Worm (Caenorhabditis elegans) whole organism, young adult: Measurements from ENCODE around the gene maa-1.

Source experiments
- B0035.1 ChIP-seq: sonication (generic microtip); optimal IDR thresholded peaks from 2 replicates; lab custom pipeline; 2016; ENCODE audit warnings: missing genetic modification characterization, mild to moderate bottlenecking, missing compliant biosample characterization, missing genotype, missing genetic modification reagents
- B0336.3 ChIP-seq: fragments of 200-800 bp; sonication (Bioruptor generic); IDR thresholded peaks from 2 replicates; pipeline ENCODE4 v1.3.6; 2022; ENCODE audit warnings: missing genetic modification characterization, missing compliant biosample characterization
- K12H6.12 ChIP-seq: fragments of 200-800 bp; sonication (Bioruptor generic); optimal IDR thresholded peaks from 2 replicates; lab custom pipeline; 2018; ENCODE audit warnings: mild to moderate bottlenecking, missing genetic modification characterization, missing compliant biosample characterization
- T07F8.4 ChIP-seq: sonication (generic microtip); optimal IDR thresholded peaks from 2 replicates; lab custom pipeline; 2016; ENCODE audit warnings: mild to moderate bottlenecking, missing genetic modification characterization, moderate library complexity, missing compliant biosample characterization
- Y67H2A.10 ChIP-seq: fragments of 200-800 bp; sonication (Bioruptor generic); conservative IDR thresholded peaks from 2 replicates; pipeline ENCODE4 v1.3.6; 2022; ENCODE audit warnings: missing genetic modification reagents, missing genetic modification characterization, missing compliant biosample characterization
- Y95B8A.8 ChIP-seq: fragments of 200-800 bp; sonication (Bioruptor generic); IDR thresholded peaks from 2 replicates; pipeline ENCODE4 v1.3.6; 2022; ENCODE audit warnings: missing genetic modification reagents, missing genetic modification characterization, missing compliant biosample characterization
- ama-1 ChIP-seq, 3 experiments: fragments of 150-350 bp in 1 of 3; sonication (generic microtip) in 2 of 3; optimal IDR thresholded peaks; 2 replicates each; lab custom pipeline; 2014 to 2018; ENCODE audit warnings: missing biosample characterization in 2 of 3, missing genetic modification characterization in 2 of 3, missing genetic modification reagents in 2 of 3
- aptf-3 ChIP-seq: fragments of 200-800 bp; sonication (Bioruptor generic); IDR thresholded peaks from 2 replicates; pipeline ENCODE4 v1.3.6; 2022; ENCODE audit warnings: missing genetic modification characterization, missing compliant biosample characterization
- attf-5 ChIP-seq: fragments of 200-800 bp; sonication (Bioruptor generic); optimal IDR thresholded peaks from 2 replicates; lab custom pipeline; 2018; ENCODE audit warnings: mild to moderate bottlenecking, missing genetic modification characterization, missing compliant biosample characterization
- bed-2 ChIP-seq: fragments of 200-800 bp; sonication (Bioruptor generic); IDR thresholded peaks from 2 replicates; pipeline ENCODE4 v1.3.6; 2022; ENCODE audit warnings: missing genetic modification reagents, missing genetic modification characterization, missing compliant biosample characterization
- ccch-3 ChIP-seq: fragments of 200-800 bp; sonication (Bioruptor generic); optimal IDR thresholded peaks from 2 replicates; lab custom pipeline; 2018; ENCODE audit warnings: mild to moderate bottlenecking, missing genetic modification characterization, missing compliant biosample characterization
- cebp-1 ChIP-seq, 2 experiments: fragments of 200-800 bp in 1 of 2; sonication (Bioruptor generic) in 1 of 2; sonication (generic microtip) in 1 of 2; IDR thresholded peaks in 1 of 2; optimal IDR thresholded peaks in 1 of 2; 2 replicates each; pipeline versions ENCODE4 v1.3.6 to Lab custom; 2017 to 2022; ENCODE audit warnings: missing compliant biosample characterization in 2 of 2, missing genetic modification characterization in 2 of 2, mild to moderate bottlenecking in 1 of 2, missing genetic modification reagents in 1 of 2, moderate library complexity in 1 of 2
- ceh-100 ChIP-seq: fragments of 200-800 bp; sonication (Bioruptor generic); IDR thresholded peaks from 2 replicates; pipeline ENCODE4 v1.3.6; 2022; ENCODE audit warnings: missing genetic modification reagents, missing genetic modification characterization, missing compliant biosample characterization
- ceh-27 ChIP-seq: fragments of 200-800 bp; sonication (Bioruptor generic); optimal IDR thresholded peaks from 2 replicates; lab custom pipeline; 2018; ENCODE audit warnings: mild to moderate bottlenecking, missing genetic modification characterization, moderate library complexity, missing compliant biosample characterization
- chd-7 ChIP-seq: sonication (generic microtip); optimal IDR thresholded peaks from 2 replicates; lab custom pipeline; 2016; ENCODE audit warnings: mild to moderate bottlenecking, missing genetic modification characterization, moderate library complexity, missing compliant biosample characterization
- dox-1 ChIP-seq: fragments of 200-800 bp; sonication (Bioruptor generic); IDR thresholded peaks from 2 replicates; pipeline ENCODE4 v1.3.6; 2022; ENCODE audit warnings: missing genetic modification reagents, missing genetic modification characterization, missing compliant biosample characterization
- egl-18 ChIP-seq: fragments of 200-800 bp; sonication (Bioruptor generic); IDR thresholded peaks from 2 replicates; pipeline ENCODE4 v1.3.6; 2022; ENCODE audit warnings: missing genetic modification reagents, missing genetic modification characterization, missing compliant biosample characterization
- egrh-3 ChIP-seq: fragments of 200-800 bp; sonication (Bioruptor generic); IDR thresholded peaks from 2 replicates; pipeline ENCODE4 v1.3.6; 2022; ENCODE audit warnings: missing genetic modification reagents, missing genetic modification characterization, missing compliant biosample characterization
- ekl-4 ChIP-seq: fragments of 200-800 bp; sonication (Bioruptor generic); IDR thresholded peaks from 2 replicates; pipeline ENCODE4 v1.3.6; 2022; ENCODE audit warnings: missing genetic modification reagents, missing genetic modification characterization, missing compliant biosample characterization
- him-1 ChIP-seq: sonication (generic microtip); optimal IDR thresholded peaks from 2 replicates; lab custom pipeline; 2016; ENCODE audit warnings: missing genotype, missing genetic modification reagents, missing genetic modification characterization, missing compliant biosample characterization
- hmg-1.2 ChIP-seq: fragments of 200-800 bp; sonication (Bioruptor generic); IDR thresholded peaks from 2 replicates; pipeline ENCODE4 v1.3.6; 2022; ENCODE audit warnings: missing genetic modification reagents, missing genetic modification characterization, missing compliant biosample characterization
- hsf-1 ChIP-seq: fragments of 200-800 bp; sonication (Bioruptor generic); IDR thresholded peaks from 2 replicates; pipeline ENCODE4 v1.3.6; 2022; ENCODE audit warnings: missing genetic modification reagents, missing genetic modification characterization, missing compliant biosample characterization
- lin-35 ChIP-seq, 3 experiments: fragments of 150-350 bp in 2 of 3; sonication (generic microtip) in 1 of 3; optimal IDR thresholded peaks; 2 replicates each; lab custom pipeline; 2014 to 2018; ENCODE audit warnings: missing biosample characterization in 3 of 3, missing genetic modification characterization in 3 of 3, missing genetic modification reagents in 3 of 3
- lin-40 ChIP-seq: sonication (generic microtip); optimal IDR thresholded peaks from 2 replicates; lab custom pipeline; 2016; ENCODE audit warnings: missing genetic modification characterization, mild to moderate bottlenecking, missing compliant biosample characterization, missing genotype, missing genetic modification reagents
- lsy-27 ChIP-seq: sonication (generic microtip); optimal IDR thresholded peaks from 2 replicates; lab custom pipeline; 2017; ENCODE audit warnings: missing genetic modification characterization, mild to moderate bottlenecking, missing compliant biosample characterization, antibody characterized with exemption, missing genotype, borderline replicate concordance; ENCODE audit not compliant: insufficient read depth
- madf-6 ChIP-seq: fragments of 200-800 bp; sonication (Bioruptor generic); IDR thresholded peaks from 2 replicates; pipeline ENCODE4 v1.3.6; 2022; ENCODE audit warnings: missing genetic modification reagents, missing genetic modification characterization, missing compliant biosample characterization
- madf-8 ChIP-seq: fragments of 200-800 bp; sonication (Bioruptor generic); conservative IDR thresholded peaks from 2 replicates; pipeline ENCODE4 v1.3.6; 2022; ENCODE audit warnings: missing genetic modification reagents, missing genetic modification characterization, missing compliant biosample characterization
- nfya-1 ChIP-seq: sonication (generic microtip); optimal IDR thresholded peaks from 2 replicates; lab custom pipeline; 2017; ENCODE audit warnings: antibody characterized with exemption, missing compliant biosample characterization, missing genetic modification characterization, borderline replicate concordance; ENCODE audit not compliant: insufficient read depth
- nfya-2 ChIP-seq: fragments of 200-800 bp; sonication (Bioruptor generic); IDR thresholded peaks from 2 replicates; pipeline ENCODE4 v1.3.6; 2022; ENCODE audit warnings: missing genetic modification reagents, missing genetic modification characterization, missing compliant biosample characterization
- nhr-179 ChIP-seq: sonication (generic microtip); optimal IDR thresholded peaks from 2 replicates; lab custom pipeline; 2016; ENCODE audit warnings: mild to moderate bottlenecking, missing genetic modification characterization, missing compliant biosample characterization
- nhr-27 ChIP-seq: fragments of 200-800 bp; sonication (Bioruptor generic); optimal IDR thresholded peaks from 2 replicates; lab custom pipeline; 2018; ENCODE audit warnings: mild to moderate bottlenecking, missing genetic modification characterization, moderate library complexity, missing compliant biosample characterization
- nhr-80 ChIP-seq: sonication (generic microtip); optimal IDR thresholded peaks from 2 replicates; lab custom pipeline; 2016; ENCODE audit warnings: missing genetic modification characterization, missing compliant biosample characterization
- nhr-90 ChIP-seq: sonication (generic microtip); optimal IDR thresholded peaks from 2 replicates; lab custom pipeline; 2016; ENCODE audit warnings: missing genotype, mild to moderate bottlenecking, missing genetic modification characterization, missing compliant biosample characterization
- pbrm-1 ChIP-seq: fragments of 200-800 bp; sonication (Bioruptor generic); IDR thresholded peaks from 2 replicates; pipeline ENCODE4 v1.3.6; 2022; ENCODE audit warnings: missing genetic modification reagents, missing genetic modification characterization, missing compliant biosample characterization
- rec-8 ChIP-seq, 2 experiments: sonication (generic microtip); optimal IDR thresholded peaks; 2 replicates each; lab custom pipeline; 2016; ENCODE audit warnings: mild to moderate bottlenecking in 2 of 2, missing genetic modification characterization in 2 of 2, missing genetic modification reagents in 2 of 2, missing genotype in 2 of 2, missing biosample characterization in 1 of 2, missing compliant biosample characterization in 1 of 2, moderate library complexity in 1 of 2
- rpc-1 ChIP-seq, 2 experiments: fragments of 150-350 bp in 1 of 2; sonication (generic microtip) in 1 of 2; optimal IDR thresholded peaks; 2 replicates each; lab custom pipeline; 2014 to 2018; ENCODE audit warnings: missing biosample characterization in 1 of 2, missing genetic modification characterization in 1 of 2, missing genetic modification reagents in 1 of 2, missing genotype in 1 of 2
- snpc-1.1 ChIP-seq: sonication (generic microtip); optimal IDR thresholded peaks from 2 replicates; lab custom pipeline; 2017; ENCODE audit warnings: missing genetic modification characterization, mild to moderate bottlenecking, missing compliant biosample characterization, antibody characterized with exemption, moderate library complexity, missing genotype, missing genetic modification reagents; ENCODE audit not compliant: insufficient read depth
- snpc-4 ChIP-seq, 5 experiments: fragments of 150-350 bp in 1 of 5; sonication (generic microtip) in 4 of 5; optimal IDR thresholded peaks; 2 replicates each; lab custom pipeline; 2014 to 2018; ENCODE audit warnings: missing genetic modification characterization in 5 of 5, missing biosample characterization in 3 of 5, antibody characterized with exemption in 2 of 5, mild to moderate bottlenecking in 2 of 5, missing compliant biosample characterization in 2 of 5, missing genotype in 2 of 5, moderate library complexity in 2 of 5, missing genetic modification reagents in 1 of 5
- tbx-9 ChIP-seq: sonication (generic microtip); optimal IDR thresholded peaks from 2 replicates; lab custom pipeline; 2016; ENCODE audit warnings: borderline replicate concordance, missing genetic modification characterization, inconsistent platforms, missing compliant biosample characterization
- zfh-2 ChIP-seq: fragments of 200-800 bp; sonication (Bioruptor generic); conservative IDR thresholded peaks from 2 replicates; pipeline ENCODE4 v1.3.6; 2022; ENCODE audit warnings: missing genetic modification reagents, missing genetic modification characterization, missing compliant biosample characterization

The maa-1 gene

DNA sequence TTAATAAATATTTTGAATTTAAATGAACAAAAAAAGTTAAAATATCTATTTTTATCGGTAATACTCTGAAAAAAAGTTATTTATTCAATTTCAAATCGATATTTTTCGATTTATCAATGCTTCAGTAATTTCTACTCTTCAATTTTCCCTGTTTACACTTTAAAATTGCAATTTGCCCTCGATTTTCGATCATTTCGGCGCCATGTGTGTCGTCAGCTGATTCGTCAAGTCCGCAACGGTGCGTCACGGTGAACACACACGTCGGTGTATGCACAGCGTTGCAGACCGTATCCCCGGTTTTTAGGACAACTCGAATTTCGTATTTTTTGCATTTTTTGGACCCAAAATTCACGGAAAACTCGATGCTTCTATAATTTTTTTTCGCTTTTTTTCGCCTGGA is 934 bp upstream of the maa-1 start, which contains the start of gene C18D11.3 (continued):
- TF ChIP-seq ekl-4, result peak; percentile 65; the same call in 1 of the 2 replicates
- peak; percentile 16 for TF ChIP-seq him-1
- TF ChIP-seq nfya-2 (GFP tag; lab: Robert Waterston, UW), result no peak
- no peak for TF ChIP-seq bed-2
- TF ChIP-seq egl-18 (GFP tag; lab: Robert Waterston, UW), result no peak
- no peak for TF ChIP-seq aptf-3 (GFP tag; lab: Robert Waterston, UW)
- TF ChIP-seq rec-8 (tag; optimal IDR thresholded peaks at IDR 0.05; lab: Kevin White, UChicago), result no peak
- peak in 1 of 3 experiments; percentile 70 for TF ChIP-seq lin-35 (GFP tag; optimal IDR thresholded peaks at IDR 0.05; lab: Kevin White, UChicago)
- no peak for TF ChIP-seq B0035.1 (tag; lab: Kevin White, UChicago)
- TF ChIP-seq rpc-1 (optimal IDR thresholded peaks at IDR 0.05; lab: Kevin White, UChicago), result no peak
- no peak for TF ChIP-seq rpc-1 (tag; optimal IDR thresholded peaks at IDR 0.05; lab: Kevin White, UChicago)
- TF ChIP-seq egrh-3, result 0 out of 2 replicates have a peak, but pooled peaks have one; percentile 14
- no peak for TF ChIP-seq ama-1 (optimal IDR thresholded peaks at IDR 0.05; lab: Kevin White, UChicago)
- TF ChIP-seq ama-1 (GFP tag; optimal IDR thresholded peaks at IDR 0.05; lab: Kevin White, UChicago), result no peak
- peak; percentile 71; the same call in 1 of the 2 replicates for TF ChIP-seq Y67H2A.10 (GFP tag; lab: Robert Waterston, UW)
- peak; percentile 75 for TF ChIP-seq ceh-100
- TF ChIP-seq lsy-27, result no peak
- TF ChIP-seq K12H6.12 (tag; lab: Kevin White, UChicago), result peak; percentile 80
- peak; percentile 56; the same call in 1 of the 2 replicates for TF ChIP-seq zfh-2 (GFP tag; lab: Robert Waterston, UW)
- TF ChIP-seq nhr-80 (tag; lab: Kevin White, UChicago), result peak; percentile 75
- TF ChIP-seq ceh-27 (GFP tag; lab: Kevin White, UChicago), result peak; percentile 88
- TF ChIP-seq dox-1 (GFP tag; lab: Robert Waterston, UW), result peak; percentile 93
- no peak for TF ChIP-seq nhr-27 (tag; lab: Kevin White, UChicago)
- TF ChIP-seq ccch-3 (GFP tag; lab: Kevin White, UChicago), result no peak
- 0 out of 2 replicates have a peak, but pooled peaks have one; percentile 37 for TF ChIP-seq hsf-1 (GFP tag; lab: Robert Waterston, UW)
- TF ChIP-seq cebp-1 (GFP tag; IDR thresholded peaks at IDR 0.05; lab: Robert Waterston, UW), result 0 out of 2 replicates have a peak, but pooled peaks have one; percentile 42
- TF ChIP-seq cebp-1 (tag; optimal IDR thresholded peaks at IDR 0.05; lab: Kevin White, UChicago), result peak; percentile 81
- no peak for TF ChIP-seq nfya-1
- no peak for TF ChIP-seq nhr-90 (tag; lab: Kevin White, UChicago)
- TF ChIP-seq Y95B8A.8 (GFP tag; lab: Robert Waterston, UW), result no peak
- TF ChIP-seq nhr-179 (tag; lab: Kevin White, UChicago), result no peak
- TF ChIP-seq madf-8 (GFP tag; lab: Robert Waterston, UW), result peak; percentile 31; the same call in 1 of the 2 replicates
- peak; percentile 79 for TF ChIP-seq B0336.3 (GFP tag; lab: Robert Waterston, UW)
- no peak for TF ChIP-seq tbx-9

DNA sequence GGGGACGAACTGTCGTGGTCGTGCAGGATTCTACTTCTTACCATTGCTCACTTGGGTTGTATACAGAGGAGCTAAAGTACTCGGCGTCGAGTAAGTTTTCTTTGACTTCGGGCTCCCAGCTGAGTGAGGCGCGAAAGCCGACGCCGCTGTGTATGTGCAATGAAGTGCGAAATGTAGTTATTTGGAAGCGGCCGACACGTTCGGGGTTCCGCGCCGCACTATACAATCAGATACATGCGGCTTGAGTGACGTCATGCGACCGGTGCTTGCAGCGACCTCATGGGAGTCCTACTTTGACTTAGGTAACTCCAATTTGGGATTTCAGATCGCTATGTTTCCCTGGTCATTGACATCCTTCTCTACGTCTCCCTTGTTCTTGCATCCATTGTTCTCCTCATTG is 4.5 kb downstream of the maa-1 start:
- TF ChIP-seq chd-7, result no peak
- TF ChIP-seq snpc-1.1 (tag; lab: Kevin White, UChicago), result peak; percentile 49
- TF ChIP-seq attf-5 (GFP tag; lab: Kevin White, UChicago), result no peak
- TF ChIP-seq T07F8.4 (tag; lab: Kevin White, UChicago), result no peak
- TF ChIP-seq hmg-1.2 (GFP tag; lab: Robert Waterston, UW), result peak; percentile 36; the same call in 1 of the 2 replicates
- no peak for TF ChIP-seq rec-8 (tag; optimal IDR thresholded peaks at IDR 0.05; lab: Kevin White, UChicago)
- TF ChIP-seq madf-6 (GFP tag; lab: Robert Waterston, UW), result 0 out of 2 replicates have a peak, but pooled peaks have one; percentile 7
- no peak for TF ChIP-seq pbrm-1 (GFP tag; lab: Robert Waterston, UW)
- peak; percentile 26 for TF ChIP-seq snpc-4 (GFP tag; optimal IDR thresholded peaks at IDR 0.05; lab: Kevin White, UChicago)
- TF ChIP-seq snpc-4 (tag; optimal IDR thresholded peaks at IDR 0.05; lab: Kevin White, UChicago), result peak in 2 of 4 experiments; percentile 80
- no peak for TF ChIP-seq lin-40 (tag; lab: Kevin White, UChicago)
- TF ChIP-seq, all 124 proteins: peak for 4
